Worm (Caenorhabditis elegans): ENCODE measurements around the gene prx-5.

DNA sequence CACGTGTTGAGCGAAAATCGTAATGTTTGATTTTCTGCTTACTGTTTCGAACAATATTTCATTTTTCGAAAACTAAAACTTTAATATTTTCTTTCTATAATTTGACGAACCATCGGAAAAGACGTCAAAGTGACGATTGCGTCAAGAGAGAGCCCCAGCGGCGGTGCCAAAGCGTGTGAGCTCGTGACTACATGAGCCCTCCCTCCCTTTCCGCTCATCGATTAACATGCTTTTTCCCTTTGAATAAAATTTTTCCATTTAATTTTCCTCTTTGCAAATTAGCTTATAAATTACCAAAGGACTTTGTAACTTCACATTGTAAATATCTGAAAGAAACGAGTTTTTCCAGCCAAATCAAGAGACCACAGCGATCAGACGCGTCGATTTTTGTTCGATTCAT, 38.3 kb downstream of the prx-5 start:
- TF ChIP-seq flt-1 (GFP tag; IDR thresholded peaks at IDR 0.05) (no peak), ref-1 (GFP tag; conservative IDR thresholded peaks at IDR 0.05) (no peak), klf-2 (GFP tag; conservative IDR thresholded peaks at IDR 0.05) (no peak), ztf-29 (GFP tag; IDR thresholded peaks at IDR 0.05) (no peak), med-1 (GFP tag; optimal IDR thresholded peaks at IDR 0.05; ENCODE audit: insufficient read depth) (no peak), T22C8.4 (GFP tag; IDR thresholded peaks at IDR 0.05) (no peak), ztf-23 (GFP tag; IDR thresholded peaks at IDR 0.05) (no peak), tab-1 (GFP tag; IDR thresholded peaks at IDR 0.05) (no peak)
